Fruit fly (Drosophila melanogaster) Kc167 (cell line): ENCODE measurements around the gene CG9643.

Source experiments
- Myc ChIP-seq: fragments of >200 bp; optimal IDR thresholded peaks from 2 replicates; lab custom pipeline; 2017; ENCODE audit warnings: missing external identifiers
- Sin3A ChIP-seq: fragments of >200 bp; optimal IDR thresholded peaks from 2 replicates; lab custom pipeline; 2018; ENCODE audit warnings: missing external identifiers
- h ChIP-seq: fragments of >200 bp; optimal IDR thresholded peaks from 3 replicates; lab custom pipeline; 2018; ENCODE audit warnings: missing external identifiers
- insv ChIP-seq: fragments of >200 bp; optimal IDR thresholded peaks from 3 replicates; lab custom pipeline; 2018; ENCODE audit warnings: missing external identifiers
- psq ChIP-seq: fragments of >200 bp; optimal IDR thresholded peaks from 2 replicates; lab custom pipeline; 2017; ENCODE audit warnings: missing external identifiers
- ttk ChIP-seq: sonication (Bioruptor generic); optimal IDR thresholded peaks from 2 replicates; lab custom pipeline; 2017; ENCODE audit warnings: missing external identifiers

CG9643 gene

DNA sequence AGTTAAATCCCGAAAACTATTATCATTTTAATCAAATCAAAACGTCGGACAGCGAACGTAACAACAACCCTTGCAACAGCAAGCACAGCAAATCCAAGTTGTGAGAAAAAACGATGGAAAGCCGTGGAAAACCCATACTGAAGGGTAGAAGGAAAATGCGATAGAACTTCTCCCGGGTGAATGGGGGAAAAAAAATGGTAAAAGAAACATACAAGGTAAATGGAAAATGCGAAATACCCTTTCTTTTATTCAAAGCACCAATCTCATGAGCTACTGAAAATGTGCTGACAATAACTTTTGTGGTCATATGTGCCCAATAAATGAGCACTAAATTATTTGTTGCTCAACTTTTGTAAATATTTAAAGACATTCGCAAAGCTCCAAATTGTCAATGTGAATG is 39.4 kb downstream of the CG9643 start:
- TF ChIP-seq psq (no peak), Myc (lab: Kevin White, UChicago) (no peak), insv (lab: Kevin White, UChicago) (no peak), Sin3A (lab: Kevin White, UChicago) (no peak), h (lab: Kevin White, UChicago) (no peak), ttk (lab: Kevin White, UChicago) (no peak)

DNA sequence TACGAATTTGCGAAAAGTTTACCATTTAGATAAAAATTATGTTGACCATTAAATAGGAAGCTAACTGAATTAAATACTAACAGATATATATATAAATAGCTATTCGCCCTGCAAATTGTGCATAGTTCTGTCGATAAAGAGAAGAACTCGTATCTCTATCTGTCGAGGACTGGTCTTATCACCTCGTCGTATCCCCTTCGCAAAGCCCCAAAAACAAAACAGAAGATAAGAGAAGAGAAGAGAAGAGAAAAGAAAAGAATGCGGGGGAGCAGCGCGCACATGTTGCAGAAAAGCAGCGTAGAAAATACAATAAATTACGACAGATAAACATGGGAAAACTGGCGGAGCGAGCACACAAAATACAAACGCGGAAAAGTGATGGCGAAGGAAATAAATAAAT is 43.4 kb downstream of the CG9643 start:
- TF ChIP-seq h (lab: Kevin White, UChicago): no peak
- TF ChIP-seq psq: no peak
- no peak for TF ChIP-seq ttk (lab: Kevin White, UChicago)
- no peak for TF ChIP-seq Sin3A (lab: Kevin White, UChicago)

DNA sequence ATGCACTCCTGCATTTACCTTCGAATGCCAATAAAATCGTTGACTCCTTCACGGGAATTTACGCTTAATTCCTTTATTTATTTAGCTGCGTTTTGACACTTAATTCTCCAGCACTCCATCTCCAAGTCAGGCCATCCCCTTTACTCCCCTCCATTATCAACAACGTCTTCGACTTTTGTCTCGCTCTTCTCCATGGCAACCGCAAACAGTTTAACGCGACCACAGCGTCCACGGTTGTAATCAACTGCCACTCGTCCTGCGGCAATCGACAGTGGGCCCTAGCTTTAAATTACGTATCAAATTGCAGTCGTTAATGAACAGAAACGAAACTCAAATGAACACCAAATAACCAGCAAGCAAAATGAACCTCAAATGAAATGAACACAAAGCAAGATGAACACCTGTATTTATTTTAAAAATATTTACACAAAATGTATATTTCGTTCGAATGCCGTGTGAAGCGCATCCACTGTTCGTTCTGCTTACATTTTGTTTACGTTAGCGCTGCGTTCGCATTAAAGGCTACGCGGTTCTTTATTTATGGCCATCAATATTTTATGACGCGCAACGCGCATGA is 47.4 kb downstream of the CG9643 start:
- no peak for TF ChIP-seq insv (lab: Kevin White, UChicago)
- no peak for TF ChIP-seq psq
- TF ChIP-seq Myc (lab: Kevin White, UChicago): no peak
- no peak for TF ChIP-seq Sin3A (lab: Kevin White, UChicago)
- TF ChIP-seq h (lab: Kevin White, UChicago): no peak
- no peak for TF ChIP-seq ttk (lab: Kevin White, UChicago)

DNA sequence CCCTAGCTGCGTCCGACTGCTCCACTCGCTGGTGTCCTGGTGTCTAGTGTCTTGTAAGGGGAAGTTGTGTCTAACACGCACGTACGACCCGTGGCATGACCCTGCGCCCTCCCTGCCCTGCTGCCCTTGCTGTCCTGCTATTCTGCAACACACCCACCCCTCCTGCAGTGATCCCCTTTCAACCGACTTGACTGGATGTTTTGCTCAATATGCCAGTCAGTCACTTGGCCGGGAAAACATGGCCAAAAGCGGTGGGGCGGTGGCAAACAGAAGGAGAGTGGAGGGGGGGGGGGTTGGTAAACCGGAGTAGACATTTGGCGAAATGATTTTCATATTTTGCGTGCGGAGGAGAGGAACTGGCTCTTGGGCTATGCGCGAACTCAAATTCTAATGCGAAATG is 48.4 kb downstream of the CG9643 start:
- no peak for TF ChIP-seq Sin3A (lab: Kevin White, UChicago)
- TF ChIP-seq insv (lab: Kevin White, UChicago): no peak
- no peak for TF ChIP-seq ttk (lab: Kevin White, UChicago)
- no peak for TF ChIP-seq psq
- no peak for TF ChIP-seq Myc (lab: Kevin White, UChicago)
- TF ChIP-seq h (lab: Kevin White, UChicago): no peak
